Fruit fly (Drosophila melanogaster) whole organism, embryonic: ENCODE measurements around the gene Cpn.

Experiments
- CG7271 ChIP-seq: fragments of 200-800 bp; sonication (Bioruptor generic); optimal IDR thresholded peaks from 2 replicates; lab custom pipeline; 2018; ENCODE audit warnings: missing biosample characterization, mild to moderate bottlenecking, missing genetic modification characterization, moderate library complexity
- Hr51 ChIP-seq, 2 experiments: fragments of 200-800 bp; sonication (Bioruptor generic); optimal IDR thresholded peaks; 2 replicates in 1 of 2; 3 replicates in 1 of 2; lab custom pipeline; 2016 to 2018; ENCODE audit warnings: missing biosample characterization in 2 of 2, missing genetic modification characterization in 2 of 2, mild to moderate bottlenecking in 1 of 2, moderate library complexity in 1 of 2
- Ssrp ChIP-seq: fragments of 200-800 bp; sonication (Bioruptor generic); optimal IDR thresholded peaks from 2 replicates; lab custom pipeline; 2018; ENCODE audit warnings: missing biosample characterization, mild to moderate bottlenecking, missing genetic modification characterization, moderate library complexity
- ato ChIP-seq: fragments of 200-800 bp; sonication (Bioruptor generic); IDR thresholded peaks from 2 replicates; pipeline ENCODE4 v1.3.6; 2022; ENCODE audit warnings: missing biosample characterization, missing genetic modification characterization; ENCODE audit not compliant: partially characterized antibody

DNA sequence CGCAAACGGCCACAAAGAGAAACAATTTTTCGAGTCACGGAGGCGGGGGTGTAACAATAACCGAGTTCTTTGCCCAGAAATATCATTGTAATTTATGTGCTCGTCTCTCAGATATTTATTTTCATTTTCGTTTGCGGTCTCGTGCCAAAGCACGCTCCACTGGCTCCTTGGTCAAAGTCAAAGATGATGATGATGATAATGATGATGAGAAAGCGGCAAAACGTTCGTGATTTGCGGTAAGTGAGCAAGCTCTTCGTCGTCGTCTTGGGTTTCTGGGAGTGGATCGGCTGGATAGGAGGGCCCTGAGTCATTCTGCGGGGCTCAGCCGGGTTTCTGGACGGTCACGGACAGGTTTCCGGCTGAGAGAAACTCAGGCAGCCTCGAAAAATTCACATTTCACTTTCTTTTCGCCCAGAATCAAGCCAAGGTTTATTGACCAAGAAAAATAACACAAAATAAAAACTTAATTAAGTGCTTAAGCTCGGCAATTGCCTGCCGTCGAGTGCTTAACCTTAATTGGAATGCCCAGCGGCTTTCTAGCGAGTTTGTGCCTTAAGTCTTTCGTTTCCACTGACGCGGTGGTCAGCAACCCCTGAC lies 40.5 kb downstream of the Cpn start:
- no peak for TF ChIP-seq ato (GFP tag; lab: Robert Waterston, UW)
- no peak for TF ChIP-seq Hr51 (GFP tag; optimal IDR thresholded peaks at IDR 0.05; lab: Kevin White, UChicago)
- TF ChIP-seq CG7271 (tag; lab: Kevin White, UChicago): no peak
- TF ChIP-seq Ssrp (tag; lab: Kevin White, UChicago): no peak
